Fruit fly (Drosophila melanogaster): Measurements from ENCODE around the gene loco.

loco gene

DNA sequence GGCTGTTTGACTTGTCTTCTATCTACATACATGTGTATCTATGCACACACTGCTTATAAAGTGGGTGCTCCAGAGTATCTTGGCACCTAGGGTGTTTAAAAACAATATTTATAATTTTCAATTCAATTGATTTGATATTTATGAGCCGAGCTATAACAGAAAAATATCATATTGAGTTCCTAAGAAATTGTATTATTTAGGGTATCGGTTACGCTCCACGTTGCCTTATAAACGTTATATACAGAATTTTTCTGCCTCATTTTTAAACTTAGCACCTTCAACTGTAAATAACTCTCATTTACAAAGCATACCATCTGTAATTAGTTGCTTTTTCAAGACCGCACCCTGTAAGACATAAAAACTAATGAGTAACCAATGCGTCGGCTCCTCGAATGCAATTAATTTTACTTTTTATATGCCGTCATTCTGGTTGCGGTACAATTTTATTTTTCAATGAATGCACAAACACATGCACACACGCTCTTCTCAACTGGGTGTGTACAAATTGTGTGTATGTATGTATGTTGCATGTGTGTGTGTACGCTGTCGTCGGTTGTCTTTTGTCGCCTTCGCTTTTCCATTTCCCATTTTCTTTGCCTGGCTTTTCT, 48.4 kb downstream of the loco start (continued):
- TF ChIP-seq Atf-2 (GFP tag; optimal IDR thresholded peaks at IDR 0.05) (peak; percentile 57), CG31441 (GFP tag; IDR thresholded peaks at IDR 0.05) (peak; percentile 82), Dp (GFP tag; optimal IDR thresholded peaks at IDR 0.05) (no peak), CG12942 (GFP tag; optimal IDR thresholded peaks at IDR 0.05) (no peak), Sry-β (GFP tag; optimal IDR thresholded peaks at IDR 0.05) (peak; percentile 1), tup (GFP tag; optimal IDR thresholded peaks at IDR 0.05) (no peak), salm (tag; optimal IDR thresholded peaks at IDR 0.05) (peak; percentile 40), CG14050 (GFP tag; IDR thresholded peaks at IDR 0.05) (no peak), hkb (optimal IDR thresholded peaks at IDR 0.05) (no peak), hkb (GFP tag; IDR thresholded peaks at IDR 0.05) (no peak), Side (GFP tag; optimal IDR thresholded peaks at IDR 0.05) (peak; percentile 45), E2f2 (GFP tag; IDR thresholded peaks at IDR 0.05) (peak; percentile 34; the same call in 1 of the 2 replicates), so (GFP tag; IDR thresholded peaks at IDR 0.05) (peak; percentile 13; the same call in 1 of the 3 replicates), Atf6 (GFP tag; IDR thresholded peaks at IDR 0.05) (no peak), Xrp1 (GFP tag; IDR thresholded peaks at IDR 0.05) (peak; percentile 52), MESR4 (GFP tag; optimal IDR thresholded peaks at IDR 0.05) (no peak), gt (GFP tag; IDR thresholded peaks at IDR 0.05) (no peak), HHEX (GFP tag; optimal IDR thresholded peaks at IDR 0.05) (peak; percentile 5), CG3847 (GFP tag; IDR thresholded peaks at IDR 0.05) (no peak), tx (GFP tag; optimal IDR thresholded peaks at IDR 0.05) (peak; percentile 36), abd-A (tag; optimal IDR thresholded peaks at IDR 0.05) (no peak), lilli (GFP tag; optimal IDR thresholded peaks at IDR 0.05) (peak; percentile 55), Dad (GFP tag; optimal IDR thresholded peaks at IDR 0.05) (no peak), CG17829 (tag; optimal IDR thresholded peaks at IDR 0.05) (peak; percentile 75), CG10321 (GFP tag; IDR thresholded peaks at IDR 0.05) (no peak), CG18011 (GFP tag; optimal IDR thresholded peaks at IDR 0.05) (no peak), Hr78 (GFP tag; optimal IDR thresholded peaks at IDR 0.05) (peak in 1 of 2 experiments; percentile 38), slou (GFP tag; optimal IDR thresholded peaks at IDR 0.05) (no peak), CG15269 (tag; optimal IDR thresholded peaks at IDR 0.05) (peak; percentile 34), pfk (GFP tag; optimal IDR thresholded peaks at IDR 0.05) (no peak), CG12155 (GFP tag; optimal IDR thresholded peaks at IDR 0.05) (peak; percentile 13), Blimp-1 (GFP tag; optimal IDR thresholded peaks at IDR 0.05) (peak; percentile 75), bab2 (GFP tag; optimal IDR thresholded peaks at IDR 0.05) (peak; percentile 51), cas (GFP tag; IDR thresholded peaks at IDR 0.05) (no peak), yki (optimal IDR thresholded peaks at IDR 0.05) (no peak), ham (GFP tag; IDR thresholded peaks at IDR 0.05) (no peak), CG43689 (GFP tag; IDR thresholded peaks at IDR 0.05) (no peak), tgo (GFP tag; IDR thresholded peaks at IDR 0.05) (no peak), CkIIα-i1 (GFP tag; IDR thresholded peaks at IDR 0.05) (no peak), B-H2 (GFP tag; optimal IDR thresholded peaks at IDR 0.05) (no peak), CG11085 (GFP tag; IDR thresholded peaks at IDR 0.05) (no peak), dm (GFP tag; optimal IDR thresholded peaks at IDR 0.05) (peak; percentile 9), cwo (GFP tag; optimal IDR thresholded peaks at IDR 0.05) (no peak), CG4707 (GFP tag; optimal IDR thresholded peaks at IDR 0.05) (peak; percentile 49), CG34422 (GFP tag; IDR thresholded peaks at IDR 0.05) (no peak), ttk (GFP tag; IDR thresholded peaks at IDR 0.05) (0 out of 2 replicates have a peak, but pooled peaks have one; percentile 34), TFAM (GFP tag; optimal IDR thresholded peaks at IDR 0.05) (peak; percentile 28), nerfin-2 (GFP tag; IDR thresholded peaks at IDR 0.05; ENCODE audit: partially characterized antibody) (no peak), Dek (tag; optimal IDR thresholded peaks at IDR 0.05) (no peak), Myb (GFP tag; optimal IDR thresholded peaks at IDR 0.05) (no peak), MBD-R2 (GFP tag; IDR thresholded peaks at IDR 0.05) (no peak), trh (GFP tag; optimal IDR thresholded peaks at IDR 0.05) (peak; percentile 22)
